Worm (Caenorhabditis elegans) whole organism, L4/young adult: ENCODE results near the gene trk-1.

Experiments used
- W03F9.2 ChIP-seq: fragments of 150-350 bp; optimal IDR thresholded peaks from 2 replicates; lab custom pipeline; 2014; ENCODE audit warnings: missing biosample characterization, missing genetic modification characterization
- dao-5 ChIP-seq: sonication (generic microtip); optimal IDR thresholded peaks from 2 replicates; lab custom pipeline; 2016; ENCODE audit warnings: missing genotype, missing genetic modification characterization, moderate library complexity, missing compliant biosample characterization
- him-1 ChIP-seq: sonication (generic microtip); optimal IDR thresholded peaks from 2 replicates; lab custom pipeline; 2016; ENCODE audit warnings: missing genotype, missing genetic modification reagents, missing genetic modification characterization, missing compliant biosample characterization

The trk-1 gene

ce11 chrX:8961120-8961834 lies 10.5 kb upstream of the trk-1 start, which contains the start of gene aexr-3:
TSS of gene aexr-3 (minus strand) at chrX:8961170.
- TF ChIP-seq W03F9.2 (tag; lab: Kevin White, UChicago) (no peak), dao-5 (no peak), him-1 (tag; lab: Kevin White, UChicago) (no peak)

ce11 chrX:8957974-8958373 lies 7.2 kb upstream of the trk-1 start:
- TF ChIP-seq W03F9.2 (tag; lab: Kevin White, UChicago) (no peak), him-1 (tag; lab: Kevin White, UChicago) (no peak)

ce11 chrX:8955808-8956207 lies 5.0 kb upstream of the trk-1 start:
- TF ChIP-seq dao-5 (no peak), him-1 (tag; lab: Kevin White, UChicago) (no peak), W03F9.2 (tag; lab: Kevin White, UChicago) (no peak)

- TF ChIP-seq dao-5 (no peak), W03F9.2 (tag; lab: Kevin White, UChicago) (no peak), him-1 (tag; lab: Kevin White, UChicago) (no peak)
These were observed 2.2 kb upstream of the trk-1 start for ce11 chrX:8953011-8953410.

- no peak for TF ChIP-seq him-1 (tag; lab: Kevin White, UChicago)
- no peak for TF ChIP-seq dao-5
- no peak for TF ChIP-seq W03F9.2 (tag; lab: Kevin White, UChicago)
These were observed 1.2 kb upstream of the trk-1 start for ce11 chrX:8952007-8952406.

ce11 chrX:8945011-8945410 lies 5.8 kb downstream of the trk-1 start:
- TF ChIP-seq W03F9.2 (tag; lab: Kevin White, UChicago) (no peak), dao-5 (no peak), him-1 (tag; lab: Kevin White, UChicago) (no peak)

- no peak for TF ChIP-seq dao-5
- peak; percentile 34 for TF ChIP-seq W03F9.2 (tag; lab: Kevin White, UChicago)
These were observed 6.7 kb downstream of the trk-1 start for ce11 chrX:8944078-8944477.

- TF ChIP-seq dao-5 (no peak), him-1 (tag; lab: Kevin White, UChicago) (no peak), W03F9.2 (tag; lab: Kevin White, UChicago) (no peak)
These were observed 10.7 kb downstream of the trk-1 start, which contains the start of gene dylt-2 for ce11 chrX:8940059-8940458. TSS of gene dylt-2 (minus strand) at chrX:8940159.

ce11 chrX:8939389-8939788 lies 11.4 kb downstream of the trk-1 start:
- TF ChIP-seq dao-5: no peak
- TF ChIP-seq W03F9.2 (tag; lab: Kevin White, UChicago): no peak
- no peak for TF ChIP-seq him-1 (tag; lab: Kevin White, UChicago)

- TF ChIP-seq dao-5 (no peak), W03F9.2 (tag; lab: Kevin White, UChicago) (no peak), him-1 (tag; lab: Kevin White, UChicago) (no peak)
These were observed 15.8 kb downstream of the trk-1 start for ce11 chrX:8934988-8935387.

ce11 chrX:8934246-8934645 lies 16.5 kb downstream of the trk-1 start:
- TF ChIP-seq dao-5 (no peak), W03F9.2 (tag; lab: Kevin White, UChicago) (no peak), him-1 (tag; lab: Kevin White, UChicago) (no peak)

ce11 chrX:8933508-8933907 lies 17.3 kb downstream of the trk-1 start:
- no peak for TF ChIP-seq him-1 (tag; lab: Kevin White, UChicago)
- TF ChIP-seq dao-5: no peak
- TF ChIP-seq W03F9.2 (tag; lab: Kevin White, UChicago): no peak

- TF ChIP-seq him-1 (tag; lab: Kevin White, UChicago): no peak
These were observed 18.4 kb downstream of the trk-1 start for ce11 chrX:8932387-8932786.

ce11 chrX:8931647-8932046 lies 19.1 kb downstream of the trk-1 start:
- TF ChIP-seq him-1 (tag; lab: Kevin White, UChicago) (no peak), dao-5 (no peak), W03F9.2 (tag; lab: Kevin White, UChicago) (no peak)

- TF ChIP-seq him-1 (tag; lab: Kevin White, UChicago) (no peak), W03F9.2 (tag; lab: Kevin White, UChicago) (no peak), dao-5 (no peak)
These were observed 19.9 kb downstream of the trk-1 start, which contains the start of gene acs-22 for ce11 chrX:8930879-8931278. TSS of gene acs-22 (plus strand) at chrX:8931179.
